Worm (Caenorhabditis elegans): Measurements from ENCODE around the gene F17C11.13.

F17C11.13 gene

DNA sequence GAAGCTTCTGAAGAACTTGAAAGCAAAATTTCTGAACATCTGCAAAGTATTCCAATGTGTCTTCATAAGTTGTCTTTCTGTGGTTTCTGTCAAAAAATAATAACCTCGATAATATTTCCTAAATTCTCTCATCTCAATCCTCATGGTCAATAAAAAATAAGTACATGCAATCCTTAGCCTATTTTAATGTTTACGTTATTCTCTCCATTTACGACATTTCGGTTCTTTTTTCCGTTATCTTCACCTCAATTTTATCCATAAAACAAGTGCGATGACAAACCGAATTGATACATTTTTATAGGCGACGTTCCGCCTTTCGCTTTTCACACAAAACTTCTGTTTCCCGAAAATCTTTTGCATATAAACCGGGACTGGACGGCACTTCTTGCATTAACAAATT is 6.2 kb upstream of the F17C11.13 start, which contains the start of gene col-153:
Gene col-153 (plus strand): TSS at position 301 of the 400 bp plus-strand sequence.
- TF ChIP-seq snpc-1.1 (tag; optimal IDR thresholded peaks at IDR 0.05; ENCODE audit: insufficient read depth) (no peak), lin-26 (GFP tag; IDR thresholded peaks at IDR 0.05) (no peak), ccch-3 (GFP tag; optimal IDR thresholded peaks at IDR 0.05) (no peak), chd-7 (tag; optimal IDR thresholded peaks at IDR 0.05) (no peak), madf-6 (GFP tag; IDR thresholded peaks at IDR 0.05) (no peak), mes-4 (tag; optimal IDR thresholded peaks at IDR 0.05) (no peak), F57C9.4 (tag; optimal IDR thresholded peaks at IDR 0.05) (no peak), fkh-3 (tag; optimal IDR thresholded peaks at IDR 0.05) (no peak), zim-3 (tag; optimal IDR thresholded peaks at IDR 0.05) (no peak), B0035.1 (tag; optimal IDR thresholded peaks at IDR 0.05) (no peak), sptf-2 (GFP tag; optimal IDR thresholded peaks at IDR 0.05) (no peak)

ce11 chrV:10951655-10952278 is 4.0 kb upstream of the F17C11.13 start, which contains the start of gene F17C11.4:
F17C11.4 (plus strand) TSS chrV:10951860.
- no peak for TF ChIP-seq Y79H2A.3 (GFP tag; conservative IDR thresholded peaks at IDR 0.05)
- TF ChIP-seq nhr-27 (tag; optimal IDR thresholded peaks at IDR 0.05) = no peak
- no peak for TF ChIP-seq akir-1 (GFP tag; optimal IDR thresholded peaks at IDR 0.05)
- TF ChIP-seq F10E7.11 (tag; optimal IDR thresholded peaks at IDR 0.05) = no peak
- no peak for TF ChIP-seq F57A8.1 (GFP tag; optimal IDR thresholded peaks at IDR 0.05)
- peak; percentile 74 for TF ChIP-seq attf-5 (GFP tag; optimal IDR thresholded peaks at IDR 0.05)
- TF ChIP-seq Y53F4B.3 (GFP tag; IDR thresholded peaks at IDR 0.05) = no peak
- peak; percentile 43 for TF ChIP-seq B0336.3 (GFP tag; IDR thresholded peaks at IDR 0.05)
- TF ChIP-seq nfya-1 (tag; optimal IDR thresholded peaks at IDR 0.05; ENCODE audit: borderline replicate concordance, insufficient read depth) = no peak
- no peak for TF ChIP-seq F39B2.1 (GFP tag; IDR thresholded peaks at IDR 0.05)
- TF ChIP-seq pbrm-1 (GFP tag; IDR thresholded peaks at IDR 0.05) = no peak
- TF ChIP-seq F49E8.2 (tag; optimal IDR thresholded peaks at IDR 0.05; ENCODE audit: insufficient read depth) = no peak
- no peak for TF ChIP-seq mxl-1 (tag; optimal IDR thresholded peaks at IDR 0.05)
- TF ChIP-seq Y67H2A.10 (GFP tag; conservative IDR thresholded peaks at IDR 0.05) = no peak
- TF ChIP-seq ztf-22 (GFP tag; optimal IDR thresholded peaks at IDR 0.05) = no peak
- peak; percentile 31 for TF ChIP-seq ztf-18 (tag; optimal IDR thresholded peaks at IDR 0.05)
- no peak for TF ChIP-seq dpl-1 (GFP tag; optimal IDR thresholded peaks at IDR 0.05)
- peak; percentile 40; the same call in 1 of the 2 replicates for TF ChIP-seq ekl-4 (GFP tag; IDR thresholded peaks at IDR 0.05)
- 0 out of 2 replicates have a peak, but pooled peaks have one; percentile 10 for TF ChIP-seq rcor-1 (GFP tag; IDR thresholded peaks at IDR 0.05)
- no peak for TF ChIP-seq Y95B8A.8 (GFP tag; IDR thresholded peaks at IDR 0.05)
- TF ChIP-seq ZK185.1 (tag; optimal IDR thresholded peaks at IDR 0.05; ENCODE audit: poor library complexity, severe bottlenecking) = peak; percentile 62
- no peak for TF ChIP-seq Y53G8AR.9 (GFP tag; conservative IDR thresholded peaks at IDR 0.05)
- TF ChIP-seq snpc-1.1 (tag; optimal IDR thresholded peaks at IDR 0.05; ENCODE audit: insufficient read depth) = no peak
- TF ChIP-seq D2030.7 (GFP tag; IDR thresholded peaks at IDR 0.05) = no peak
- TF ChIP-seq sdz-38 (tag; optimal IDR thresholded peaks at IDR 0.05) = no peak
- no peak for TF ChIP-seq ztf-3 (GFP tag; optimal IDR thresholded peaks at IDR 0.05)
- no peak for TF ChIP-seq B0035.1 (tag; optimal IDR thresholded peaks at IDR 0.05)
- no peak for TF ChIP-seq lag-1 (GFP tag; IDR thresholded peaks at IDR 0.05)
- TF ChIP-seq nhr-120 (GFP tag; IDR thresholded peaks at IDR 0.05) = no peak
- TF ChIP-seq attf-6 (GFP tag; IDR thresholded peaks at IDR 0.05) = no peak
- no peak for TF ChIP-seq T26A5.8 (tag; optimal IDR thresholded peaks at IDR 0.05)
- no peak for TF ChIP-seq aptf-2 (GFP tag; conservative IDR thresholded peaks at IDR 0.05)
- no peak for TF ChIP-seq madf-3 (GFP tag; IDR thresholded peaks at IDR 0.05)
- peak; percentile 62 for TF ChIP-seq atf-7 (tag; optimal IDR thresholded peaks at IDR 0.05)
- TF ChIP-seq nhr-179 (tag; optimal IDR thresholded peaks at IDR 0.05) = no peak
- TF ChIP-seq lsl-1 (GFP tag; optimal IDR thresholded peaks at IDR 0.05) = no peak
- no peak for TF ChIP-seq F55B11.4 (tag; optimal IDR thresholded peaks at IDR 0.05; ENCODE audit: borderline replicate concordance, insufficient read depth)
- TF ChIP-seq pha-4 (tag; optimal IDR thresholded peaks at IDR 0.05) = no peak
